Worm (Caenorhabditis elegans) whole organism, mixed stage, embryonic: ENCODE data around the gene fbxa-76.

Source experiments
- ham-2 ChIP-seq: fragments of 200-800 bp; sonication (Bioruptor generic); optimal IDR thresholded peaks from 2 replicates; lab custom pipeline; 2018; ENCODE audit warnings: mild to moderate bottlenecking, missing genetic modification characterization, missing compliant biosample characterization
- lsy-2 ChIP-seq: fragments of 150-350 bp; optimal IDR thresholded peaks from 2 replicates; lab custom pipeline; 2014; ENCODE audit warnings: missing biosample characterization, missing genetic modification characterization
- tbx-8 ChIP-seq: fragments of 200-800 bp; sonication (Bioruptor generic); optimal IDR thresholded peaks from 2 replicates; lab custom pipeline; 2018; ENCODE audit warnings: mild to moderate bottlenecking, missing genetic modification characterization, moderate library complexity, missing compliant biosample characterization
- unc-62 ChIP-seq: fragments of 150-350 bp; optimal IDR thresholded peaks from 2 replicates; lab custom pipeline; 2014; ENCODE audit warnings: missing biosample characterization, missing genetic modification reagents, missing genetic modification characterization
- ztf-11 ChIP-seq: fragments of 150-350 bp; optimal IDR thresholded peaks from 2 replicates; lab custom pipeline; 2014; ENCODE audit warnings: missing biosample characterization, missing genetic modification characterization

ce11 chrIII:1205421-1205820 lies 43.5 kb downstream of the fbxa-76 start:
- TF ChIP-seq unc-62 (no peak), ham-2 (GFP tag; lab: Kevin White, UChicago) (no peak), tbx-8 (no peak), ztf-11 (tag; lab: Kevin White, UChicago) (no peak), lsy-2 (tag; lab: Kevin White, UChicago) (no peak)
